Worm (Caenorhabditis elegans) whole organism, L2 larva: ENCODE data around the gene dnj-17.

Experiments
- lin-13 ChIP-seq: fragments of 150-350 bp; optimal IDR thresholded peaks from 2 replicates; lab custom pipeline; 2014; ENCODE audit warnings: missing biosample characterization, missing genetic modification reagents, missing genetic modification characterization
- nhr-12 ChIP-seq: fragments of 150-350 bp; optimal IDR thresholded peaks from 2 replicates; lab custom pipeline; 2014; ENCODE audit warnings: missing biosample characterization, missing genetic modification characterization
- unc-62 ChIP-seq: fragments of 150-350 bp; optimal IDR thresholded peaks from 2 replicates; lab custom pipeline; 2014; ENCODE audit warnings: missing biosample characterization, missing genetic modification reagents, missing genetic modification characterization

- TF ChIP-seq unc-62 (GFP tag; lab: Kevin White, UChicago) (no peak), lin-13 (GFP tag; lab: Kevin White, UChicago) (no peak), nhr-12 (tag; lab: Kevin White, UChicago) (no peak)
Observed at ce11 chrIII:13429668-13430067, 36.5 kb upstream of the dnj-17 start, which contains the start of gene bli-5.
